In genomic region chr3R:4174975-4175374, dm6 we compare ENCODE assay signal across 1 fruit fly cellular context.
TF ChIP-seq lines count a peak whose summit lies in the region.

No protein-coding gene starts in this region.

TF ChIP-seq in whole organism, embryonic, 481 proteins besides CTCF, POLR2A, EP300 and RAD21 (continued from another document):
- TF ChIP-seq Abd-B (GFP tag; optimal IDR thresholded peaks at IDR 0.05; lab: Kevin White, UChicago) (no peak), MTF-1 (GFP tag; optimal IDR thresholded peaks at IDR 0.05; lab: Kevin White, UChicago; ENCODE audit: borderline replicate concordance) (no peak), toy (GFP tag; IDR thresholded peaks at IDR 0.05; lab: Robert Waterston, UW) (no peak), mam (GFP tag; optimal IDR thresholded peaks at IDR 0.05; lab: Kevin White, UChicago) (no peak), her (GFP tag; optimal IDR thresholded peaks at IDR 0.05; lab: Kevin White, UChicago) (no peak), CG13894 (tag; optimal IDR thresholded peaks at IDR 0.05; lab: Kevin White, UChicago) (peak; percentile 30), pan (optimal IDR thresholded peaks at IDR 0.05; lab: Kevin White, UChicago) (no peak), pan (GFP tag; optimal IDR thresholded peaks at IDR 0.05 in 1 of 2, IDR thresholded peaks at IDR 0.05 in 1 of 2) (no peak), CG9437 (GFP tag; optimal IDR thresholded peaks at IDR 0.05; lab: Kevin White, UChicago) (peak; percentile 12), Deaf1 (tag; optimal IDR thresholded peaks at IDR 0.05; lab: Kevin White, UChicago) (peak; percentile 57), CG16813 (GFP tag; IDR thresholded peaks at IDR 0.05; lab: Robert Waterston, UW; ENCODE audit: partially characterized antibody) (no peak), pho (GFP tag; optimal IDR thresholded peaks at IDR 0.05; lab: Kevin White, UChicago) (no peak), CG13424 (tag; optimal IDR thresholded peaks at IDR 0.05; lab: Kevin White, UChicago) (no peak), CG31388 (GFP tag; optimal IDR thresholded peaks at IDR 0.05; lab: Kevin White, UChicago) (no peak), lov (optimal IDR thresholded peaks at IDR 0.05; lab: Kevin White, UChicago) (no peak), lov (GFP tag; IDR thresholded peaks at IDR 0.05; lab: Robert Waterston, UW) (no peak), Dek (tag; optimal IDR thresholded peaks at IDR 0.05; lab: Kevin White, UChicago) (no peak), CG1832 (GFP tag; optimal IDR thresholded peaks at IDR 0.05; lab: Kevin White, UChicago) (no peak), cg (GFP tag; optimal IDR thresholded peaks at IDR 0.05; lab: Kevin White, UChicago) (peak; percentile 83), CG12236 (GFP tag; optimal IDR thresholded peaks at IDR 0.05; lab: Kevin White, UChicago) (no peak), CG11085 (GFP tag; IDR thresholded peaks at IDR 0.05; lab: Robert Waterston, UW) (no peak), nom (GFP tag; optimal IDR thresholded peaks at IDR 0.05; lab: Kevin White, UChicago) (peak; percentile 7), sob (GFP tag; IDR thresholded peaks at IDR 0.05; lab: Robert Waterston, UW) (0 out of 2 replicates have a peak, but pooled peaks have one; percentile 12), CG30403 (GFP tag; optimal IDR thresholded peaks at IDR 0.05; lab: Kevin White, UChicago) (no peak), CG10543 (GFP tag; optimal IDR thresholded peaks at IDR 0.05; lab: Kevin White, UChicago) (peak; percentile 11), CG4360 (GFP tag; IDR thresholded peaks at IDR 0.05; lab: Robert Waterston, UW) (no peak), CG15479 (GFP tag; optimal IDR thresholded peaks at IDR 0.05; lab: Kevin White, UChicago) (peak; percentile 93), sens-2 (GFP tag; IDR thresholded peaks at IDR 0.05; lab: Robert Waterston, UW) (no peak), CG11456 (GFP tag; IDR thresholded peaks at IDR 0.05; lab: Robert Waterston, UW) (no peak), Aef1 (GFP tag; IDR thresholded peaks at IDR 0.05; lab: Robert Waterston, UW) (no peak), salm (tag; optimal IDR thresholded peaks at IDR 0.05; lab: Kevin White, UChicago) (no peak), sim (GFP tag; IDR thresholded peaks at IDR 0.05; lab: Robert Waterston, UW) (no peak), fd102C (GFP tag; optimal IDR thresholded peaks at IDR 0.05; lab: Kevin White, UChicago) (no peak), Xbp1 (GFP tag; optimal IDR thresholded peaks at IDR 0.05; lab: Kevin White, UChicago) (no peak), gcm (GFP tag; optimal IDR thresholded peaks at IDR 0.05; lab: Kevin White, UChicago) (no peak), org-1 (GFP tag; optimal IDR thresholded peaks at IDR 0.05; lab: Kevin White, UChicago) (no peak), CG11696 (GFP tag; IDR thresholded peaks at IDR 0.05; lab: Robert Waterston, UW) (no peak), sc (optimal IDR thresholded peaks at IDR 0.05; lab: Kevin White, UChicago) (no peak), sc (GFP tag; optimal IDR thresholded peaks at IDR 0.05; lab: Kevin White, UChicago) (no peak), odd (GFP tag; optimal IDR thresholded peaks at IDR 0.05; lab: Kevin White, UChicago) (no peak), ci (GFP tag; IDR thresholded peaks at IDR 0.05; lab: Robert Waterston, UW) (no peak), Asciz (GFP tag; optimal IDR thresholded peaks at IDR 0.05; lab: Kevin White, UChicago) (no peak), Hand (GFP tag; optimal IDR thresholded peaks at IDR 0.05; lab: Kevin White, UChicago) (no peak), NC2α (GFP tag; optimal IDR thresholded peaks at IDR 0.05; lab: Kevin White, UChicago) (no peak), Adf1 (GFP tag; IDR thresholded peaks at IDR 0.05; lab: Robert Waterston, UW) (no peak), al (GFP tag; IDR thresholded peaks at IDR 0.05; lab: Robert Waterston, UW) (no peak), Hr51 (GFP tag; optimal IDR thresholded peaks at IDR 0.05; lab: Kevin White, UChicago) (no peak), CG6791 (GFP tag; IDR thresholded peaks at IDR 0.05; lab: Robert Waterston, UW; ENCODE audit: partially characterized antibody) (no peak), CG8944 (GFP tag; optimal IDR thresholded peaks at IDR 0.05; lab: Kevin White, UChicago) (no peak), fd3F (GFP tag; optimal IDR thresholded peaks at IDR 0.05; lab: Kevin White, UChicago) (no peak), sens (GFP tag; lab: Kevin White, UChicago) (no peak), trh (GFP tag; optimal IDR thresholded peaks at IDR 0.05; lab: Kevin White, UChicago) (no peak), klu (GFP tag; IDR thresholded peaks at IDR 0.05; lab: Robert Waterston, UW) (no peak), Lpt (GFP tag; optimal IDR thresholded peaks at IDR 0.05; lab: Kevin White, UChicago) (no peak), CG8290 (GFP tag; optimal IDR thresholded peaks at IDR 0.05; lab: Kevin White, UChicago) (no peak), CG8290 (tag; optimal IDR thresholded peaks at IDR 0.05; lab: Kevin White, UChicago) (peak in 1 of 2 experiments; percentile 45), CG8924 (tag; optimal IDR thresholded peaks at IDR 0.05; lab: Kevin White, UChicago) (no peak), ab (GFP tag; optimal IDR thresholded peaks at IDR 0.05; lab: Kevin White, UChicago) (no peak), Trl (optimal IDR thresholded peaks at IDR 0.05; lab: Kevin White, UChicago) (peak; percentile 43 to 62), Trl (GFP tag; optimal IDR thresholded peaks at IDR 0.05; lab: Kevin White, UChicago) (no peak), HLHmδ (GFP tag; optimal IDR thresholded peaks at IDR 0.05; lab: Kevin White, UChicago) (peak; percentile 6), CG42726 (GFP tag; IDR thresholded peaks at IDR 0.05; lab: Robert Waterston, UW; ENCODE audit: partially characterized antibody) (no peak), Fer1 (GFP tag; optimal IDR thresholded peaks at IDR 0.05; lab: Kevin White, UChicago) (no peak), sd (tag; optimal IDR thresholded peaks at IDR 0.05; lab: Kevin White, UChicago) (peak; percentile 96), Atf3 (GFP tag; optimal IDR thresholded peaks at IDR 0.05; lab: Kevin White, UChicago) (no peak), CG10366 (GFP tag; IDR thresholded peaks at IDR 0.05; lab: Robert Waterston, UW) (no peak), CG4404 (GFP tag; IDR thresholded peaks at IDR 0.05; lab: Robert Waterston, UW) (no peak), Pdp1 (GFP tag; optimal IDR thresholded peaks at IDR 0.05; lab: Kevin White, UChicago) (no peak), Eip74EF (GFP tag; optimal IDR thresholded peaks at IDR 0.05; lab: Kevin White, UChicago) (no peak), CG6689 (GFP tag; IDR thresholded peaks at IDR 0.05; lab: Robert Waterston, UW) (no peak), Nf-YA (GFP tag; IDR thresholded peaks at IDR 0.05; lab: Robert Waterston, UW) (no peak), CG6272 (GFP tag; IDR thresholded peaks at IDR 0.05; lab: Robert Waterston, UW) (no peak), mld (GFP tag; IDR thresholded peaks at IDR 0.05; lab: Robert Waterston, UW; ENCODE audit: partially characterized antibody) (0 out of 3 replicates have a peak, but pooled peaks have one; percentile 15), CG3163 (GFP tag; optimal IDR thresholded peaks at IDR 0.05; lab: Kevin White, UChicago) (no peak), CG18764 (GFP tag; optimal IDR thresholded peaks at IDR 0.05; lab: Kevin White, UChicago) (no peak), CG11723 (GFP tag; optimal IDR thresholded peaks at IDR 0.05; lab: Kevin White, UChicago) (peak; percentile 61), chinmo (GFP tag; IDR thresholded peaks at IDR 0.05; lab: Robert Waterston, UW; ENCODE audit: partially characterized antibody) (peak; percentile 90), h (optimal IDR thresholded peaks at IDR 0.05; lab: Kevin White, UChicago) (no peak), slp2 (GFP tag; optimal IDR thresholded peaks at IDR 0.05; lab: Kevin White, UChicago) (no peak), az2 (GFP tag; optimal IDR thresholded peaks at IDR 0.05; lab: Kevin White, UChicago) (no peak)
